Fruit fly (Drosophila melanogaster): ENCODE data around the gene CG34327.

- no peak for TF ChIP-seq Jra (GFP tag; optimal IDR thresholded peaks at IDR 0.05)
- no peak for TF ChIP-seq Abd-B (GFP tag; optimal IDR thresholded peaks at IDR 0.05)
- TF ChIP-seq Hnf4 (GFP tag; optimal IDR thresholded peaks at IDR 0.05) = no peak
- TF ChIP-seq Dif (GFP tag; optimal IDR thresholded peaks at IDR 0.05; ENCODE audit: partially characterized antibody) = no peak
- no peak for TF ChIP-seq jim (GFP tag; optimal IDR thresholded peaks at IDR 0.05)
- no peak for TF ChIP-seq br (GFP tag; optimal IDR thresholded peaks at IDR 0.05)
- no peak for TF ChIP-seq brk (GFP tag; optimal IDR thresholded peaks at IDR 0.05)
- TF ChIP-seq psq (GFP tag; optimal IDR thresholded peaks at IDR 0.05) = no peak
- TF ChIP-seq rgr (GFP tag; optimal IDR thresholded peaks at IDR 0.05) = no peak
- TF ChIP-seq h (GFP tag; optimal IDR thresholded peaks at IDR 0.05) = no peak
- TF ChIP-seq dmrt93B (GFP tag; optimal IDR thresholded peaks at IDR 0.05) = no peak
- no peak for TF ChIP-seq N (GFP tag; optimal IDR thresholded peaks at IDR 0.05)
Observed at dm6 chrX:17174115-17174514, 49.5 kb downstream of the CG34327 start.

Data from whole organism, wandering third instar larva.